Worm (Caenorhabditis elegans): ENCODE measurements around the gene acbp-6.

DNA sequence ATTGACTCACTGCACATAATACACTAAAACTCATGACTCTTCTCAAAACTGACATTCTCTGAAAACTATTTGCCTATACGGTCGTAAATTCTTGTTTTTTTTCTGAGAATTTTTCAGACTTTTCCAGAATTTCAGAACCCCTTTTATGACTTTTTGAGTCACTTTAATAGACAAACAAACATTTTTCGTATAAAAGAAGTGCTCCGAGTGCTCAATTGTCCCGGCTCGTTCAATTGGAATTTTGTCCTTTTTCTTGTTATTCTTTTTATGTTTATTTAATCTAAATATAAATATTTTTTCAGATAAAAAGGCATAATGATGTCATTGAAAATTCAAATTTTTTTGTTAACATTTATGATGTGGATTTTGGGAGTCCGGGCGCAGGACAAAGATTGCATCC, 25.4 kb upstream of the acbp-6 start, which contains the start of gene Y17G7B.23:
- TF ChIP-seq mab-5 (tag; optimal IDR thresholded peaks at IDR 0.05) (no peak), ceh-83 (GFP tag; optimal IDR thresholded peaks at IDR 0.05) (no peak), nhr-28 (tag; optimal IDR thresholded peaks at IDR 0.05) (no peak), elt-3 (tag; optimal IDR thresholded peaks at IDR 0.05) (no peak), mls-2 (tag; optimal IDR thresholded peaks at IDR 0.05) (no peak), snpc-4 (tag; optimal IDR thresholded peaks at IDR 0.05) (no peak), elt-1 (tag; optimal IDR thresholded peaks at IDR 0.05; ENCODE audit: borderline replicate concordance, insufficient read depth) (no peak), nhr-12 (tag; optimal IDR thresholded peaks at IDR 0.05) (no peak)
